Worm (Caenorhabditis elegans) whole organism, L1 larva: ENCODE data around the gene M110.7.

Source experiments
- C16A3.4 ChIP-seq: fragments of 150-350 bp; optimal IDR thresholded peaks from 2 replicates; lab custom pipeline; 2014; ENCODE audit warnings: missing biosample characterization, missing genetic modification characterization
- F16B12.6 ChIP-seq: fragments of 150-350 bp; optimal IDR thresholded peaks from 2 replicates; lab custom pipeline; 2014; ENCODE audit warnings: missing biosample characterization, missing genetic modification characterization
- ama-1 ChIP-seq: fragments of 150-350 bp; optimal IDR thresholded peaks from 2 replicates; lab custom pipeline; 2014
- blmp-1 ChIP-seq: fragments of 150-350 bp; optimal IDR thresholded peaks from 2 replicates; lab custom pipeline; 2014; ENCODE audit warnings: missing biosample characterization, missing genetic modification characterization
- ceh-8 ChIP-seq: fragments of 200-800 bp; sonication (Bioruptor generic); optimal IDR thresholded peaks from 2 replicates; lab custom pipeline; 2018; ENCODE audit warnings: mild to moderate bottlenecking, missing genetic modification characterization, moderate library complexity, missing compliant biosample characterization
- dpl-1 ChIP-seq, 3 experiments: fragments of 150-350 bp in 2 of 3; sonication (generic microtip) in 1 of 3; optimal IDR thresholded peaks; 2 replicates each; lab custom pipeline; 2014 to 2017; ENCODE audit warnings: missing biosample characterization in 3 of 3, missing genetic modification characterization in 3 of 3, missing genetic modification reagents in 3 of 3
- efl-1 ChIP-seq, 4 experiments: fragments of 150-350 bp; optimal IDR thresholded peaks in 3 of 4; peaks in 1 of 4; 1 replicate in 1 of 4; 2 replicates in 3 of 4; lab custom pipeline; 2014; ENCODE audit warnings: missing biosample characterization in 2 of 4, missing genetic modification characterization in 2 of 4, missing genetic modification reagents in 2 of 4
- egl-13 ChIP-seq: sonication (generic microtip); optimal IDR thresholded peaks from 2 replicates; lab custom pipeline; 2016; ENCODE audit warnings: missing genotype, missing genetic modification reagents, missing genetic modification characterization, missing compliant biosample characterization
- egl-27 ChIP-seq, 2 experiments: fragments of 150-350 bp in 1 of 2; sonication (generic microtip); optimal IDR thresholded peaks; 3 replicates each; lab custom pipeline; 2017 to 2018; ENCODE audit warnings: missing biosample characterization in 2 of 2, missing genetic modification characterization in 2 of 2, missing genetic modification reagents in 2 of 2
- elt-2 ChIP-seq: sonication (generic microtip); optimal IDR thresholded peaks from 2 replicates; lab custom pipeline; 2016; ENCODE audit warnings: missing genetic modification characterization, mild to moderate bottlenecking, inconsistent platforms, missing compliant biosample characterization, missing genetic modification reagents
- elt-3 ChIP-seq, 6 experiments: fragments of 150-350 bp in 1 of 6; sonication (generic microtip); optimal IDR thresholded peaks; 2 replicates each; lab custom pipeline; 2017 to 2018; ENCODE audit warnings: missing biosample characterization in 6 of 6, missing genetic modification characterization in 6 of 6, inconsistent platforms in 1 of 6
- fkh-10 ChIP-seq: sonication (generic microtip); optimal IDR thresholded peaks from 2 replicates; lab custom pipeline; 2017; ENCODE audit warnings: missing biosample characterization, missing genetic modification reagents, missing genetic modification characterization
- fkh-4 ChIP-seq: sonication (generic microtip); optimal IDR thresholded peaks from 2 replicates; lab custom pipeline; 2016; ENCODE audit warnings: missing compliant biosample characterization, missing genetic modification characterization, borderline replicate concordance
- grh-1 ChIP-seq: fragments of 200-800 bp; sonication (Bioruptor generic); IDR thresholded peaks from 2 replicates; pipeline ENCODE4 v1.3.6; 2022; ENCODE audit warnings: missing genetic modification reagents, missing genetic modification characterization, missing compliant biosample characterization
- hpl-2 ChIP-seq: fragments of 150-350 bp; optimal IDR thresholded peaks from 2 replicates; lab custom pipeline; 2014; ENCODE audit warnings: missing biosample characterization, missing genetic modification reagents, missing genetic modification characterization
- isw-1 ChIP-seq: fragments of 200-800 bp; sonication (Bioruptor generic); IDR thresholded peaks from 2 replicates; pipeline ENCODE4 v1.3.6; 2022; ENCODE audit warnings: missing genetic modification characterization, missing compliant biosample characterization
- lin-35 ChIP-seq, 2 experiments: fragments of 150-350 bp; optimal IDR thresholded peaks; 2 replicates each; lab custom pipeline; 2014; ENCODE audit warnings: missing biosample characterization in 2 of 2, missing genetic modification characterization in 2 of 2, missing genetic modification reagents in 2 of 2
- lsy-2 ChIP-seq, 2 experiments: fragments of 150-350 bp; optimal IDR thresholded peaks; 2 replicates each; lab custom pipeline; 2014; ENCODE audit warnings: missing biosample characterization in 2 of 2, missing genetic modification characterization in 2 of 2
- mef-2 ChIP-seq: fragments of 150-350 bp; optimal IDR thresholded peaks from 2 replicates; lab custom pipeline; 2014; ENCODE audit warnings: missing biosample characterization, missing genetic modification characterization
- mep-1 ChIP-seq: fragments of 150-350 bp; optimal IDR thresholded peaks from 2 replicates; lab custom pipeline; 2014; ENCODE audit warnings: missing biosample characterization, missing genetic modification characterization
- nhr-20 ChIP-seq: sonication (generic microtip); optimal IDR thresholded peaks from 2 replicates; lab custom pipeline; 2016; ENCODE audit warnings: mild to moderate bottlenecking, missing genetic modification characterization, missing compliant biosample characterization
- nhr-237 ChIP-seq: fragments of 150-350 bp; optimal IDR thresholded peaks from 2 replicates; lab custom pipeline; 2014; ENCODE audit warnings: missing biosample characterization, missing genetic modification characterization
- nhr-71 ChIP-seq: sonication (generic microtip); optimal IDR thresholded peaks from 2 replicates; lab custom pipeline; 2016; ENCODE audit warnings: mild to moderate bottlenecking, missing genetic modification characterization, moderate library complexity, missing compliant biosample characterization
- nhr-90 ChIP-seq: sonication (generic microtip); optimal IDR thresholded peaks from 2 replicates; lab custom pipeline; 2016; ENCODE audit warnings: mild to moderate bottlenecking, missing genetic modification characterization, missing compliant biosample characterization; ENCODE audit not compliant: poor library complexity
- pag-3 ChIP-seq: sonication (generic microtip); optimal IDR thresholded peaks from 2 replicates; lab custom pipeline; 2017; ENCODE audit warnings: missing genetic modification characterization, mild to moderate bottlenecking, missing compliant biosample characterization, antibody characterized with exemption, borderline replicate concordance; ENCODE audit not compliant: insufficient read depth
- skn-1 ChIP-seq: fragments of 150-350 bp; optimal IDR thresholded peaks from 2 replicates; lab custom pipeline; 2014; ENCODE audit warnings: missing biosample characterization, missing genetic modification characterization
- snu-23 ChIP-seq: sonication (generic microtip); optimal IDR thresholded peaks from 2 replicates; lab custom pipeline; 2016; ENCODE audit warnings: missing genetic modification characterization, missing compliant biosample characterization
- tbx-2 ChIP-seq: sonication (generic microtip); optimal IDR thresholded peaks from 2 replicates; lab custom pipeline; 2016; ENCODE audit warnings: missing genetic modification characterization, missing compliant biosample characterization
- xbp-1 ChIP-seq: sonication (generic microtip); optimal IDR thresholded peaks from 2 replicates; lab custom pipeline; 2016; ENCODE audit warnings: missing genetic modification characterization, missing compliant biosample characterization

M110.7 gene

DNA sequence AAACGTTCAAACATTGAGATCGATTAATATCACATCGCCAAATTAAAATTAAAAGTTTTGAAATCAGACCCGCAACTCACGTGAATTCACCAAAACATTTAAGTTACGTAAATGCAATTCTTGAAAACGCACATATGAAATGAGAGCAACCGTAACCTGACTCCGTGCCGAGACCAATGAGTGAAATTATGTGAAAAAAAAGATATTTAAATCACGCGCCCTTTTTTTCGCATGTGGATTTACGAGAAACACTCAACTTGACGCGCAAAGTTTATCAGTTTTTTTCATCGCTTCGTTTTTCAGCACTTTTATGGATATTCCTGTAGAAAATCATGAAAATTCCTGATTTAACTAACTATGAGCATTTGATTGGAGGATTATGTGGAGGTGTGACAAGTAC is 43.5 kb downstream of the M110.7 start, which contains the start of the genes gei-14 and slc-25A32 (continued):
- TF ChIP-seq hpl-2 (GFP tag; lab: Kevin White, UChicago) = no peak

DNA sequence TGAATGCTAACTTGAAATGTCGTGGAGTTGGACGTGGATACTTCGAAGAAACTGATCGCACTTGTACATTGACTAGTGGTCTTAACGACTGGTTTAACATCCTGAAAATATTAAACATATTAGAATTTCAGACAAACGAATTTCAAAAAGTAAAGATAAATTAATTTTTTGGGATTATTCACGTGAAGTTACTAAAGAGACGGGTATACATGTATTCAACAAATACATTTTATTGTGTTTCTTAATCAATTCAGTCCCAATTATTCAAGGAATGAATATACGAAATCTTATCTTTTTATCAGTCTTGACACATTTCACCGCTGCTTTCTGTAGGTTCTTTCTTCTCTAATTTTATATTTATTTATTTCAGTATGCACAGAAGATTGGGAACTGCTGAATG is 45.8 kb downstream of the M110.7 start, which contains the start of the genes mrpl-10 and clec-142:
mrpl-10 (minus strand) TSS at position 101 of the 400 bp plus-strand sequence.
clec-142 (plus strand) TSS at position 264 of the 400 bp plus-strand sequence.
- TF ChIP-seq fkh-10 (GFP tag; lab: Kevin White, UChicago) (no peak), mef-2 (tag; lab: Kevin White, UChicago) (no peak), nhr-90 (tag; lab: Kevin White, UChicago) (no peak), egl-13 (tag; lab: Kevin White, UChicago) (no peak), dpl-1 (GFP tag; optimal IDR thresholded peaks at IDR 0.05; lab: Kevin White, UChicago) (no peak), ceh-8 (GFP tag; lab: Kevin White, UChicago) (no peak), pag-3 (tag; lab: Kevin White, UChicago) (no peak), nhr-20 (tag; lab: Kevin White, UChicago) (no peak), egl-27 (tag; optimal IDR thresholded peaks at IDR 0.05; lab: Kevin White, UChicago) (no peak), isw-1 (GFP tag; lab: Robert Waterston, UW) (no peak), fkh-4 (no peak)

DNA sequence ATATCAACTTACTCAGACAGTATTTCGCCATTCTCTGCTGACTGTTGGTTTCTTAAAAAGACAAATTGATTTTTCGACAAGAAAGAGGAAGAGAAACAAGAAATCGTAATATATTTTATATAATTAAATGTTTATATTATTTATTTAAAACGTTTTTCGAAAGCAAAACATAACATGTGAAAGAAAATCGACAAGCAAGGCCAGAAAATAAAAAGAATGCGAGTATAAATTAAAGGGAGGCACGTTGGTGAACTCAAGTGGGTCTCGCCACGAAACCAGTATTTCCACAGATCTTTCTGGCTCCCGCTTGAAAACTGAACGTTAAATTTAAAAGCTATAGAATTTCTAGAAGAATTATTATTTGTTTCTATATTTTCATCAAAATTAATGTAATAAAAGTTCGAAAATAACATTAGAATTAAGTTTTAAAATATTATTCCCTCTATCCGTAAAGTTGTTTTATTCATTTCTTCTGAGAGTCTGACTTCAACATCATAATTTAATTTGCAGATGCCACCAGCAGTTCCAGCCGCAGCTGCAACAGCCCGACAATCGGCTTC is 50.6 kb downstream of the M110.7 start, which contains the start of the genes nst-1 and cct-4:
nst-1 (minus strand) TSS at position 51 of the 560 bp plus-strand sequence.
cct-4 (plus strand) TSS at position 510 of the 560 bp plus-strand sequence.
- TF ChIP-seq grh-1 (GFP tag; lab: Robert Waterston, UW) (no peak), efl-1 (optimal IDR thresholded peaks at IDR 0.05; lab: Kevin White, UChicago) (peak; percentile 41 to 58), efl-1 (GFP tag; optimal IDR thresholded peaks at IDR 0.05 in 1 of 2; lab: Kevin White, UChicago) (peak; percentile 47 to 82), lin-35 (GFP tag; optimal IDR thresholded peaks at IDR 0.05; lab: Kevin White, UChicago) (peak; percentile 47 to 49), C16A3.4 (peak; percentile 17), mep-1 (tag; lab: Kevin White, UChicago) (peak; percentile 70), tbx-2 (no peak), F16B12.6 (tag; lab: Kevin White, UChicago) (peak; percentile 6), blmp-1 (tag; lab: Kevin White, UChicago) (peak; percentile 17), dpl-1 (GFP tag; optimal IDR thresholded peaks at IDR 0.05; lab: Kevin White, UChicago) (peak; percentile 1 to 63 (median 40)), hpl-2 (GFP tag; lab: Kevin White, UChicago) (no peak), nhr-71 (tag; lab: Kevin White, UChicago) (peak; percentile 12), ceh-8 (GFP tag; lab: Kevin White, UChicago) (no peak), elt-2 (tag; lab: Kevin White, UChicago) (no peak), snu-23 (peak; percentile 21), xbp-1 (tag; lab: Kevin White, UChicago) (no peak), nhr-237 (tag; lab: Kevin White, UChicago) (no peak), lsy-2 (tag; optimal IDR thresholded peaks at IDR 0.05; lab: Kevin White, UChicago) (peak; percentile 36 to 67), elt-3 (tag; optimal IDR thresholded peaks at IDR 0.05; lab: Kevin White, UChicago) (peak in 1 of 6 experiments; percentile 45), skn-1 (tag; lab: Kevin White, UChicago) (peak; percentile 18)

DNA sequence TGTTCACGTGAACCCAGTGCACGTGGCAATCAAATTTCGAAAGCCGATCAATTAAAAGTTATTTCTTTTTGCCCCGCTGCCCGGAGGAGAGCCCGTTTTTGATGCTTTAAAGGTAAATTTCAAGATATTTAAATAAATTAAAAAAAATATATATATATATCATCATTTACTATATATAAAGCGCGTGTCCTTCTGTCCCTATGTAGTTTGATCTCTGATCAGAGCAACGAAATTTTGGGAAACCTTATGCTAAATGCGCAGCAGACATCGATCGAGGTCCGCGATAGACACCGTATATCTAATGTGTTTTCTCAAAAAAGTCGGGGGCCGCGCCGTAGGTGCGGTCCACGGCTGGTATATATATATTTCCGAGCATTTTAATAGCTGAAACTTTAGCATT is 53.2 kb downstream of the M110.7 start:
- TF ChIP-seq ama-1 = peak; percentile 35
